Fruit fly (Drosophila melanogaster) S2 (cell line): ENCODE data around the gene fipi.

ENCODE experiments used
- CG8478 ChIP-seq: fragments of >200 bp; optimal IDR thresholded peaks from 2 replicates; lab custom pipeline; 2018
- CTCF ChIP-seq, 2 experiments: fragments of >200 bp; optimal IDR thresholded peaks; 2 replicates each; lab custom pipeline; 2018

DNA sequence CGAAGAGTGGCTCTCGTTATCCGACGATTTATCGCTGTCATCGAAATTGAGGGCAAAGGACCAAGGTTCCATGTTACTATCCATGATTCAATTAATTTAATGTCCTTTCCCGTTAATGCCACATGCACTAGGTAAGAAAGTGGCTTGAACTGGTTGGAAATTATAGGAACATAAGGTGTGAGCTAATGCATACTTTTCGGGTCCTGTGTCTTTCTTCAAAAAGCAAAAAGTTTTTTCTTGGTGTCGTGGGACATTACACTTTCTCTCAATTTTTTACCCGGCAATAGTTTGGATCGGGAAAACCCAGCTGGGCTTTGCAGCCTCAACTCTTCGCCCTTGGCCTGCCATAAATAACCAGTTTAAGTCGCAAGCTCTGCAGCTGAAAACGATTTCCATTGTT is 92.5 kb downstream of the fipi start, which contains the start of gene Taf12L:
- TF ChIP-seq CTCF (optimal IDR thresholded peaks at IDR 0.05; lab: Kevin White, UChicago) (no peak), CG8478 (lab: Kevin White, UChicago) (no peak)
